Worm (Caenorhabditis elegans) whole organism, midembryonic: ENCODE results near the gene istr-1.

Experiments used
- cog-1 ChIP-seq: sonication (generic microtip); optimal IDR thresholded peaks from 2 replicates; lab custom pipeline; 2016; ENCODE audit warnings: missing genetic modification characterization, missing compliant biosample characterization
- ref-1 ChIP-seq: fragments of 200-800 bp; sonication (Bioruptor generic); conservative IDR thresholded peaks from 2 replicates; pipeline ENCODE4 v1.3.6; 2022; ENCODE audit warnings: missing genetic modification reagents, missing genetic modification characterization, missing compliant biosample characterization
- tab-1 ChIP-seq: fragments of 200-800 bp; sonication (Bioruptor generic); IDR thresholded peaks from 2 replicates; pipeline ENCODE4 v1.3.6; 2022; ENCODE audit warnings: missing genetic modification characterization, missing compliant biosample characterization

ce11 chrV:12679807-12680206, 17.9 kb upstream of the istr-1 start, which contains the start of gene frpr-15:
- TF ChIP-seq ref-1 (GFP tag; lab: Robert Waterston, UW) (no peak), tab-1 (no peak), cog-1 (no peak)
